Fruit fly (Drosophila melanogaster) whole organism, pupa: ENCODE measurements around the gene HHEX.

ENCODE experiments used
- CG10348 ChIP-seq: fragments of 200-800 bp; sonication (Bioruptor generic); IDR thresholded peaks from 2 replicates; pipeline ENCODE4 v1.3.6; 2022; ENCODE audit warnings: missing biosample characterization, missing genetic modification characterization
- CG12605 ChIP-seq: fragments of 200-800 bp; sonication (Bioruptor generic); IDR thresholded peaks from 2 replicates; pipeline ENCODE4 v1.3.6; 2022; ENCODE audit warnings: missing biosample characterization, missing genetic modification characterization
- CG13204 ChIP-seq: fragments of 200-800 bp; sonication (Bioruptor generic); optimal IDR thresholded peaks from 2 replicates; lab custom pipeline; 2018; ENCODE audit warnings: missing biosample characterization, mild to moderate bottlenecking, missing genetic modification characterization, moderate library complexity
- CG14655 ChIP-seq: fragments of 200-800 bp; sonication (Bioruptor generic); optimal IDR thresholded peaks from 3 replicates; lab custom pipeline; 2017; ENCODE audit warnings: mild to moderate bottlenecking, missing biosample characterization, missing genetic modification reagents, missing genetic modification characterization
- CG15710 ChIP-seq: fragments of 200-800 bp; sonication (Bioruptor generic); optimal IDR thresholded peaks from 2 replicates; lab custom pipeline; 2018; ENCODE audit warnings: missing biosample characterization, mild to moderate bottlenecking, missing genetic modification characterization, moderate library complexity
- CG17806 ChIP-seq: fragments of 200-800 bp; sonication (Bioruptor generic); optimal IDR thresholded peaks from 2 replicates; lab custom pipeline; 2018; ENCODE audit warnings: missing biosample characterization, mild to moderate bottlenecking, missing genetic modification characterization, moderate library complexity
- CG32121 ChIP-seq: fragments of 200-800 bp; sonication (Bioruptor generic); IDR thresholded peaks from 2 replicates; pipeline ENCODE4 v1.3.6; 2022; ENCODE audit warnings: missing biosample characterization, missing genetic modification characterization
- CG34367 ChIP-seq: fragments of 200-800 bp; sonication (Bioruptor generic); optimal IDR thresholded peaks from 2 replicates; lab custom pipeline; 2018; ENCODE audit warnings: missing biosample characterization, mild to moderate bottlenecking, missing genetic modification characterization
- CG4496 ChIP-seq: fragments of 200-800 bp; sonication (Bioruptor generic); IDR thresholded peaks from 3 replicates; pipeline ENCODE4 v1.3.6; 2022; ENCODE audit warnings: missing biosample characterization, missing genetic modification characterization
- CG8159 ChIP-seq: fragments of 200-800 bp; sonication (Bioruptor generic); optimal IDR thresholded peaks from 3 replicates; lab custom pipeline; 2018; ENCODE audit warnings: missing biosample characterization, mild to moderate bottlenecking, missing genetic modification characterization, moderate library complexity
- CG8301 ChIP-seq: fragments of 200-800 bp; sonication (Bioruptor generic); optimal IDR thresholded peaks from 2 replicates; lab custom pipeline; 2018; ENCODE audit warnings: missing biosample characterization, mild to moderate bottlenecking, missing genetic modification characterization
- CG9948 ChIP-seq: fragments of 200-800 bp; sonication (Bioruptor generic); optimal IDR thresholded peaks from 2 replicates; lab custom pipeline; 2018; ENCODE audit warnings: missing biosample characterization, mild to moderate bottlenecking, missing genetic modification characterization, moderate library complexity
- D1 ChIP-seq: fragments of 200-800 bp; sonication (Bioruptor generic); optimal IDR thresholded peaks from 2 replicates; lab custom pipeline; 2018; ENCODE audit warnings: missing biosample characterization, mild to moderate bottlenecking, missing genetic modification characterization, moderate library complexity
- EcR ChIP-seq: fragments of 200-800 bp; sonication (Bioruptor generic); optimal IDR thresholded peaks from 3 replicates; lab custom pipeline; 2019; ENCODE audit warnings: missing biosample characterization, missing genetic modification characterization, mild to moderate bottlenecking, moderate library complexity, missing genetic modification reagents
- Ets98B ChIP-seq: fragments of 200-800 bp; sonication (Bioruptor generic); IDR thresholded peaks from 2 replicates; pipeline ENCODE4 v1.3.6; 2022; ENCODE audit warnings: missing biosample characterization, missing genetic modification characterization
- Pif1A ChIP-seq: fragments of 200-800 bp; sonication (Bioruptor generic); optimal IDR thresholded peaks from 3 replicates; lab custom pipeline; 2016; ENCODE audit warnings: missing biosample characterization, missing genetic modification characterization
- Pif1B ChIP-seq: fragments of 200-800 bp; sonication (Bioruptor generic); optimal IDR thresholded peaks from 3 replicates; lab custom pipeline; 2016; ENCODE audit warnings: missing biosample characterization, missing genetic modification characterization
- Snoo ChIP-seq: fragments of 200-800 bp; sonication (Bioruptor generic); optimal IDR thresholded peaks from 3 replicates; lab custom pipeline; 2017; ENCODE audit warnings: missing biosample characterization, mild to moderate bottlenecking, missing genetic modification characterization, inconsistent platforms
- fd96Ca ChIP-seq: fragments of 200-800 bp; sonication (Bioruptor generic); IDR thresholded peaks from 3 replicates; pipeline ENCODE4 v1.3.6; 2022; ENCODE audit warnings: missing biosample characterization, missing genetic modification characterization
- gl ChIP-seq: fragments of 200-800 bp; sonication (Bioruptor generic); optimal IDR thresholded peaks from 2 replicates; lab custom pipeline; 2018; ENCODE audit warnings: missing biosample characterization, mild to moderate bottlenecking, missing genetic modification characterization
- rn ChIP-seq: fragments of 200-800 bp; sonication (Bioruptor generic); IDR thresholded peaks from 2 replicates; pipeline ENCODE4 v1.3.6; 2022; ENCODE audit warnings: missing biosample characterization, missing genetic modification characterization

Gene HHEX

DNA sequence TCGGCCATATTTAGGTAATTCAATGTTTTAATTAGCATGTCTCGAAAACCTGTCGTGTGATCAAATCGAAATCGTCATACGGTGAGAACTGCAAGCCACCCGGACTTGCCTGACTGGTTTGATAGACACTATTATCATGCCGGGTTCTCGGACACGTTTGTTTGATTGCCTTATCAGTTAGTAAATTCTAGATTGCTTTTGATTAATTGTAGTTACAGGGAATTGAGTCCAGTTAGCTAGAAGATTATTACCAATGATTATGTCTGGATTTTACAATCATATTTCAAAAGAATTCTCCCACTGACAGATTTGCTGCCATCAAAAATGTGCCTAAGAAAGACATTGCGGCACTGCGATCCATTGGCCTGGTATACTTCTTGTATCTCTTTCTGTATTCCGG lies 29.0 kb upstream of the HHEX start:
- TF ChIP-seq CG8159 (no peak), CG14655 (GFP tag; lab: Kevin White, UChicago) (no peak), Snoo (tag; lab: Kevin White, UChicago) (no peak), CG32121 (no peak), CG10348 (GFP tag; lab: Robert Waterston, UW) (no peak), CG34367 (no peak), rn (GFP tag; lab: Robert Waterston, UW) (no peak), CG8301 (tag; lab: Kevin White, UChicago) (no peak), CG13204 (GFP tag; lab: Kevin White, UChicago) (no peak), CG15710 (tag; lab: Kevin White, UChicago) (no peak), EcR (GFP tag; lab: Kevin White, UChicago) (no peak), gl (no peak)
- TF ChIP-seq, all 21 proteins: peak for 0

DNA sequence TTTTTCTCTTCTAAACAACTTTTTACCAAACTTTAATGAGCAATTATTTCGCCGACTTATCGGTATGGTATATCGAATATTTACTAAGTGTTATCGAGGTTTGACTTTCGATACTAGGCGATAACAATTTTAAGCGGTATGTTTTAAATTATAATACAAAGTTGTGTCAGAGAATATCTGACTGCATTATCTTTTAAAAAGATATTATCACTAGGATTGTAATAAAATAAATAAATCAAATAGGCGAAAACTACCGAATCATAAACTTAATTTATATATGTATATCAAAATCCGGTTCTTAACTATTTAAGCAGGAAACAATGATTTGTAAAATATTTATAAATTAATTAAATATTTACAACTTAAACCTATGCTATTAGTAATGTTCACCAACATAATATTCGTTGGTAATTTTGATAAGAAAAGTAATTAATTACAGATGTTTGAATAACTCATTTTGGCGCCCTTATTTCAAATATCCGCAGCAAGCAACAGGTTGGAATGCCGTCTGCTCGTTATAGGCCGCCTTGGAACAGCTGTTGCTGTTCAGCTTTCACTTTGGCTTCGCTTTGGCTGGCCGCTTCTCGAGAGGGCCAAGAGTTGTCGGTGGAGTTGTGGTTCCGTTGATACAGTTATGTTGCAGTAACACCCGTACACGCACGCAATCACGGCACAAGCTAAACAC lies 27.3 kb upstream of the HHEX start, which contains the start of the genes Sec15 and rtet:
Sec15 (minus strand) TSS at position 66 of the 685 bp plus-strand sequence.
rtet (plus strand) TSS at position 540 of the 685 bp plus-strand sequence.
- TF ChIP-seq CG34367 (peak; percentile 27), CG12605 (GFP tag; lab: Robert Waterston, UW) (peak; percentile 27; the same call in 1 of the 2 replicates), CG17806 (tag; lab: Kevin White, UChicago) (peak; percentile 6), CG4496 (peak; percentile 63; the same call in 1 of the 3 replicates), Pif1B (GFP tag; lab: Kevin White, UChicago) (no peak), CG15710 (tag; lab: Kevin White, UChicago) (peak; percentile 47), fd96Ca (GFP tag; lab: Robert Waterston, UW) (peak; percentile 66), CG9948 (tag; lab: Kevin White, UChicago) (peak; percentile 30), rn (GFP tag; lab: Robert Waterston, UW) (no peak), Ets98B (GFP tag; lab: Robert Waterston, UW) (peak; percentile 58), CG32121 (peak; percentile 52)

DNA sequence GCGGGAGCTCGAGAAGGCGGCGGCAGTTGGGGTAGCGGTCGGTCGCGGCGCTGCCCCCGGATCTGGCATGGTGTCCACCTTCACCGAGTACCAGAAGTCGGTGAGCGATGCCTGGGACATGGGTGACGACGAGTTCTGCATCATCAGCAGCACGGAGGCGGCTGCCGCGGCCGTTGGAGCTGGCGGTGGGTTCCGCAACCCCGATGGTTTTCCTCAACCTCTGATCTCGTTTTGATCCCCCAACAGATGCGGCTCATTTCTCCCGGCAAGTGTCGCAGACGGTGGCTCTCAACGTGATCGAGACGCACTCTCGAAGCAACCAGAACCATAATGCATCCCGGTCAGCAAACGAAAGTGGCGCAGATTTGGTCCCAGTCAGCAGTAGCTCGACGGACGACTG lies 21.8 kb upstream of the HHEX start:
- TF ChIP-seq D1 (tag; lab: Kevin White, UChicago) (no peak), CG17806 (tag; lab: Kevin White, UChicago) (no peak), CG10348 (GFP tag; lab: Robert Waterston, UW) (no peak), CG12605 (GFP tag; lab: Robert Waterston, UW) (no peak), gl (no peak), CG4496 (no peak), CG34367 (no peak), CG32121 (no peak), Snoo (tag; lab: Kevin White, UChicago) (no peak), CG8159 (no peak), fd96Ca (GFP tag; lab: Robert Waterston, UW) (no peak)

DNA sequence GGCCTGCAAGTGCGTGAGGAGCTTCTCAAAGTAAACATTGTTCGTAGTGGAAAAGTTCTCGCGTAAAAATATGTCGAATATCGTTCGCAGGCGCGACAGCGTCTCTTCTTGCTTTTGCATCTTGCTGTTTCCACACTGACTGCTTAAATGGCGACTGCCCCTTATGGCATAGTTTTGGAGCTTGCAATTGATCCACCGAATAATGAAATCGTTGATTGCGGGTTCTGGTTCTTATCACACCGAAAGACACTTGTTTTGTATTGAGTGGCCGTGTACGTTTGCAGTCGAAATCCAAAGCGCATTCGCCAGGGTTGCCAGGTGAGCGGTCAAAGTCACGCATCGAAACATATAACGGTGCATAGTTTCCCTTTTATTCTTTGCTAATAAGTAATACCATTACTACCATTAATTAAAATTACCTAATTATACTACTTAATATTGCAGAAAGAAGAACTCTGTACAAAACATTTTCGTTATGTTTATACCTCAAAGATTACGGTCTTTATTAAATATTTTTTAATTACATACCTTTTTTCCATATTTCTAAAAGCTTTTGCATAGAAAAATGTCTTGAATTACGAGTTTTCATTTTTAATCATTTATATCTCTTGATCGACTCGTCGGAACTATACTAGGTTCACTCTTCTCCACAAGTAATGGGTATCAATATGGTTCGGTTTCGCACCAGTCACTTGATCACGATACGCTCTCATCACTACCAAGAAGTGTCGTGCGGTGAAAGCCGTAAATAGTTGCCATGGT lies 20.9 kb upstream of the HHEX start, which contains the start of the genes CG7044 and Tbc1d22:
CG7044 (minus strand) TSS at position 266 of the 762 bp plus-strand sequence.
Tbc1d22 (plus strand) TSS at position 747 of the 762 bp plus-strand sequence.
- TF ChIP-seq CG9948 (tag; lab: Kevin White, UChicago) (peak; percentile 26), CG34367 (peak; percentile 31), CG15710 (tag; lab: Kevin White, UChicago) (peak; percentile 43), Snoo (tag; lab: Kevin White, UChicago) (peak; percentile 21), CG4496 (0 out of 3 replicates have a peak, but pooled peaks have one; percentile 12), CG10348 (GFP tag; lab: Robert Waterston, UW) (no peak)

DNA sequence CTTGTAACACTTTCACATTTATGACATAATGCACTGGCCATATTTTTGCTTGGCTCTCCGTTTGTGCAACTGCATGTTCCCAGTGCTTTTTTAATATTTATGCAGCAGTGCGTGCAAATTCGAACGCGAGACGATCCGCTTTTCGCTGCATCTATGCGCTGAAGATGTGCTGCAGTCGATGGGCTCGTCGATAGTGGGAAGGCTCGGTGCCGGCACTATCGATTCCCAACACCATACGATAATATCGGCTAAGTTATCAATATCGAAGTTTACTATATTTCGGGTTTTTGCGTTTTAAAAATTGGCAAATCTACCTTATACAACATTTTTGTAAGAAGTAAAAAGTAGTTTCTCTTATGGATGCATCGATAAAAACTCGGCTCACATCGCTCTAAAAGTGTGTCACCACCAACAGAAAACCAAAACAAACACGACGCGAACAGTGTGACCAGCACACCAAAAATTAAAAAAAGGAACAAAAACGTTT lies 16.9 kb upstream of the HHEX start, which contains the start of gene RhoGAP93B:
RhoGAP93B (minus strand) TSS at position 197 of the 487 bp plus-strand sequence.
- TF ChIP-seq Pif1B (GFP tag; lab: Kevin White, UChicago) (no peak), CG17806 (tag; lab: Kevin White, UChicago) (peak; percentile 69), CG15710 (tag; lab: Kevin White, UChicago) (peak; percentile 76), gl (peak; percentile 47), CG34367 (peak; percentile 64), D1 (tag; lab: Kevin White, UChicago) (no peak), Ets98B (GFP tag; lab: Robert Waterston, UW) (peak; percentile 90), rn (GFP tag; lab: Robert Waterston, UW) (peak; percentile 80), fd96Ca (GFP tag; lab: Robert Waterston, UW) (peak; percentile 95), CG9948 (tag; lab: Kevin White, UChicago) (peak; percentile 63), CG12605 (GFP tag; lab: Robert Waterston, UW) (peak; percentile 60), CG8159 (peak; percentile 75), Snoo (tag; lab: Kevin White, UChicago) (peak; percentile 70), CG32121 (peak; percentile 88), CG13204 (GFP tag; lab: Kevin White, UChicago) (no peak), CG8301 (tag; lab: Kevin White, UChicago) (no peak), Pif1A (GFP tag; lab: Kevin White, UChicago) (no peak), CG10348 (GFP tag; lab: Robert Waterston, UW) (peak; percentile 87), EcR (GFP tag; lab: Kevin White, UChicago) (peak; percentile 10), CG4496 (peak; percentile 83; the same call in 2 of the 3 replicates), CG14655 (GFP tag; lab: Kevin White, UChicago) (no peak)
- TF ChIP-seq, all 21 proteins: peak for 15
